Fruit fly (Drosophila melanogaster): ENCODE results near the gene Strump.

Strump gene

dm6 chr3L:16146539-16146934 is 24.7 kb downstream of the Strump start (continued):
- peak; percentile 59 for TF ChIP-seq Atf6 (GFP tag; IDR thresholded peaks at IDR 0.05)
- TF ChIP-seq Med (GFP tag): peak; percentile 56
- TF ChIP-seq abd-A (tag; optimal IDR thresholded peaks at IDR 0.05): no peak
- TF ChIP-seq B-H2 (GFP tag; optimal IDR thresholded peaks at IDR 0.05): peak; percentile 19
- TF ChIP-seq gro (GFP tag; optimal IDR thresholded peaks at IDR 0.05): no peak
- TF ChIP-seq kay (GFP tag; optimal IDR thresholded peaks at IDR 0.05): peak; percentile 3
- TF ChIP-seq caup (GFP tag; optimal IDR thresholded peaks at IDR 0.05; ENCODE audit: severe bottlenecking): peak; percentile 37
- peak; percentile 58 for TF ChIP-seq Meics (GFP tag; optimal IDR thresholded peaks at IDR 0.05)
- TF ChIP-seq CG8281 (tag; optimal IDR thresholded peaks at IDR 0.05): peak; percentile 18
- TF ChIP-seq knrl (GFP tag; IDR thresholded peaks at IDR 0.05; ENCODE audit: partially characterized antibody): no peak
- peak; percentile 54 for TF ChIP-seq ind (GFP tag; optimal IDR thresholded peaks at IDR 0.05)
- peak; percentile 55; the same call in 1 of the 2 replicates for TF ChIP-seq lmd (GFP tag; IDR thresholded peaks at IDR 0.05)
- no peak for TF ChIP-seq CG2875 (GFP tag; optimal IDR thresholded peaks at IDR 0.05)
- peak; percentile 31 for TF ChIP-seq CG18599 (GFP tag; optimal IDR thresholded peaks at IDR 0.05)
- TF ChIP-seq Rfx (GFP tag; IDR thresholded peaks at IDR 0.05): peak; percentile 69; the same call in 1 of the 2 replicates
- 0 out of 2 replicates have a peak, but pooled peaks have one; percentile 8 for TF ChIP-seq esg (GFP tag; conservative IDR thresholded peaks at IDR 0.05)
- peak; percentile 16 for TF ChIP-seq cwo (GFP tag; optimal IDR thresholded peaks at IDR 0.05)
- TF ChIP-seq stc (GFP tag; IDR thresholded peaks at IDR 0.05): no peak
- no peak for TF ChIP-seq ara (GFP tag; IDR thresholded peaks at IDR 0.05)
- peak; percentile 55 for TF ChIP-seq CG13424 (tag; optimal IDR thresholded peaks at IDR 0.05)
- TF ChIP-seq Dad (GFP tag; optimal IDR thresholded peaks at IDR 0.05): no peak
- 0 out of 2 replicates have a peak, but pooled peaks have one; percentile 31 for TF ChIP-seq klu (GFP tag; IDR thresholded peaks at IDR 0.05)
- TF ChIP-seq danr (GFP tag; IDR thresholded peaks at IDR 0.05): no peak; the same call in 1 of the 2 replicates
- TF ChIP-seq ftz-f1 (GFP tag; optimal IDR thresholded peaks at IDR 0.05): no peak
- TF ChIP-seq grn (GFP tag; optimal IDR thresholded peaks at IDR 0.05): no peak
- peak; percentile 53 for TF ChIP-seq CG3281 (GFP tag; optimal IDR thresholded peaks at IDR 0.05)
- TF ChIP-seq CG2129 (GFP tag; IDR thresholded peaks at IDR 0.05; ENCODE audit: partially characterized antibody): no peak
- peak in 1 of 2 experiments; percentile 53 for TF ChIP-seq Hr51 (GFP tag; optimal IDR thresholded peaks at IDR 0.05)
- TF ChIP-seq CG5953 (GFP tag; IDR thresholded peaks at IDR 0.05): no peak
- TF ChIP-seq twi (tag; optimal IDR thresholded peaks at IDR 0.05): no peak
- no peak for TF ChIP-seq tin (GFP tag; optimal IDR thresholded peaks at IDR 0.05)
- TF ChIP-seq CG10959 (GFP tag; IDR thresholded peaks at IDR 0.05): no peak
- TF ChIP-seq tup (GFP tag; optimal IDR thresholded peaks at IDR 0.05): no peak
- peak; percentile 14 for TF ChIP-seq phol (tag; optimal IDR thresholded peaks at IDR 0.05)
- no peak for TF ChIP-seq Eip74EF (GFP tag; optimal IDR thresholded peaks at IDR 0.05)
- no peak for TF ChIP-seq CG13123 (GFP tag; optimal IDR thresholded peaks at IDR 0.05)
- TF ChIP-seq Ets65A (GFP tag): peak; percentile 83
- TF ChIP-seq CG7556 (GFP tag; optimal IDR thresholded peaks at IDR 0.05): peak; percentile 39
- no peak for TF ChIP-seq fd102C (GFP tag; optimal IDR thresholded peaks at IDR 0.05)

dm6 chr3L:16147325-16147724 is 25.5 kb downstream of the Strump start:
- no peak for TF ChIP-seq CG31441 (GFP tag; IDR thresholded peaks at IDR 0.05)
- no peak for TF ChIP-seq CG33213 (GFP tag; optimal IDR thresholded peaks at IDR 0.05)
- 0 out of 3 replicates have a peak, but pooled peaks have one; percentile 16 for TF ChIP-seq Dbx (GFP tag; IDR thresholded peaks at IDR 0.05)
- TF ChIP-seq chinmo (GFP tag; IDR thresholded peaks at IDR 0.05; ENCODE audit: partially characterized antibody): 0 out of 4 replicates have a peak, but pooled peaks have one; percentile 6
- TF ChIP-seq CG9817 (tag; optimal IDR thresholded peaks at IDR 0.05): no peak
- no peak for TF ChIP-seq hbn (GFP tag; IDR thresholded peaks at IDR 0.05; ENCODE audit: partially characterized antibody)
- no peak for TF ChIP-seq CG10565 (GFP tag; optimal IDR thresholded peaks at IDR 0.05)
- peak in 1 of 2 experiments; percentile 2 for TF ChIP-seq Trl (optimal IDR thresholded peaks at IDR 0.05)
- no peak for TF ChIP-seq Trl (GFP tag; optimal IDR thresholded peaks at IDR 0.05)
- no peak for TF ChIP-seq Gsc (GFP tag; IDR thresholded peaks at IDR 0.05)
- no peak for TF ChIP-seq Fer1 (GFP tag; optimal IDR thresholded peaks at IDR 0.05)
- TF ChIP-seq CG8281 (tag; optimal IDR thresholded peaks at IDR 0.05): no peak
- no peak for TF ChIP-seq fd96Cb (tag; optimal IDR thresholded peaks at IDR 0.05)
- no peak for TF ChIP-seq Rx (GFP tag; IDR thresholded peaks at IDR 0.05)
